Worm (Caenorhabditis elegans): ENCODE results near the gene F45E12.6.

The F45E12.6 gene

ce11 chrII:7301670-7302151 lies 12.3 kb downstream of the F45E12.6 start, which contains the start of gene cul-4 (continued):
- TF ChIP-seq sdz-12 (GFP tag; optimal IDR thresholded peaks at IDR 0.05), result no peak
- TF ChIP-seq nhr-11 (tag; optimal IDR thresholded peaks at IDR 0.05), result no peak
- no peak for TF ChIP-seq unc-62 (GFP tag; optimal IDR thresholded peaks at IDR 0.05 in 1 of 2)
- no peak for TF ChIP-seq unc-62 (tag; optimal IDR thresholded peaks at IDR 0.05)
- no peak for TF ChIP-seq ceh-32 (tag; optimal IDR thresholded peaks at IDR 0.05; ENCODE audit: poor library complexity)
- no peak for TF ChIP-seq F44E2.7 (GFP tag; IDR thresholded peaks at IDR 0.05)
- no peak for TF ChIP-seq fkh-10 (GFP tag; optimal IDR thresholded peaks at IDR 0.05)
- no peak for TF ChIP-seq ama-1 (optimal IDR thresholded peaks at IDR 0.05)
- TF ChIP-seq daf-16 (GFP tag; optimal IDR thresholded peaks at IDR 0.05), result peak in 1 of 2 experiments; percentile 5
- no peak for TF ChIP-seq daf-16 (tag; optimal IDR thresholded peaks at IDR 0.05)
- TF ChIP-seq unc-39 (tag; optimal IDR thresholded peaks at IDR 0.05), result no peak
- no peak for TF ChIP-seq Y75B8A.6 (GFP tag; IDR thresholded peaks at IDR 0.05)
- TF ChIP-seq jun-1 (tag; optimal IDR thresholded peaks at IDR 0.05), result peak; percentile 27
- peak; percentile 82 for TF ChIP-seq Y48G9A.11 (GFP tag; IDR thresholded peaks at IDR 0.05)
- TF ChIP-seq lir-3 (tag; optimal IDR thresholded peaks at IDR 0.05), result no peak
- TF ChIP-seq nhr-10 (tag; optimal IDR thresholded peaks at IDR 0.05), result no peak
- no peak for TF ChIP-seq nhr-76 (tag; optimal IDR thresholded peaks at IDR 0.05)
- no peak for TF ChIP-seq F37D6.2 (tag; optimal IDR thresholded peaks at IDR 0.05)
- TF ChIP-seq nhr-6 (tag; optimal IDR thresholded peaks at IDR 0.05), result peak; percentile 30
- TF ChIP-seq mxl-3 (GFP tag; optimal IDR thresholded peaks at IDR 0.05), result no peak
- TF ChIP-seq php-3 (GFP tag; IDR thresholded peaks at IDR 0.05), result peak; percentile 23; the same call in 1 of the 2 replicates
- no peak for TF ChIP-seq nhr-25 (tag; optimal IDR thresholded peaks at IDR 0.05; ENCODE audit: borderline replicate concordance, insufficient read depth)
- no peak for TF ChIP-seq nhr-48 (tag; optimal IDR thresholded peaks at IDR 0.05)
- TF ChIP-seq ceh-82 (tag; optimal IDR thresholded peaks at IDR 0.05), result no peak
- no peak for TF ChIP-seq ceh-20 (GFP tag; IDR thresholded peaks at IDR 0.05)
- TF ChIP-seq daf-19 (GFP tag; conservative IDR thresholded peaks at IDR 0.05), result no peak
- TF ChIP-seq ztf-11 (tag; optimal IDR thresholded peaks at IDR 0.05), result no peak
- TF ChIP-seq pqm-1 (tag; optimal IDR thresholded peaks at IDR 0.05), result no peak
- TF ChIP-seq ZK337.2 (GFP tag; IDR thresholded peaks at IDR 0.05), result no peak
- no peak for TF ChIP-seq nhr-111 (GFP tag; optimal IDR thresholded peaks at IDR 0.05)
- no peak for TF ChIP-seq lin-1 (GFP tag; IDR thresholded peaks at IDR 0.05)
- TF ChIP-seq hlh-30 (tag; optimal IDR thresholded peaks at IDR 0.05; ENCODE audit: insufficient read depth), result no peak
- TF ChIP-seq nhr-237 (tag; optimal IDR thresholded peaks at IDR 0.05), result no peak
- TF ChIP-seq spr-3 (GFP tag; optimal IDR thresholded peaks at IDR 0.05), result no peak
- peak; percentile 25 for TF ChIP-seq lin-13 (GFP tag; optimal IDR thresholded peaks at IDR 0.05)
- TF ChIP-seq arid-1 (GFP tag; conservative IDR thresholded peaks at IDR 0.05), result no peak
- no peak for TF ChIP-seq lin-29 (GFP tag; IDR thresholded peaks at IDR 0.05)
- TF ChIP-seq duxl-1 (tag; optimal IDR thresholded peaks at IDR 0.05; ENCODE audit: poor library complexity), result peak; percentile 87
- no peak for TF ChIP-seq lin-39 (tag; optimal IDR thresholded peaks at IDR 0.05)
- no peak for TF ChIP-seq skn-1 (tag; optimal IDR thresholded peaks at IDR 0.05)
- TF ChIP-seq ces-1 (GFP tag; optimal IDR thresholded peaks at IDR 0.05), result no peak
- no peak for TF ChIP-seq zip-2 (tag; optimal IDR thresholded peaks at IDR 0.05)
- TF ChIP-seq unc-130 (GFP tag; optimal IDR thresholded peaks at IDR 0.05), result peak; percentile 71
- no peak for TF ChIP-seq daf-12 (tag; optimal IDR thresholded peaks at IDR 0.05)
- no peak for TF ChIP-seq ctbp-1 (GFP tag; IDR thresholded peaks at IDR 0.05)
- no peak for TF ChIP-seq zfp-3 (GFP tag; conservative IDR thresholded peaks at IDR 0.05)
- no peak for TF ChIP-seq attf-4 (tag; optimal IDR thresholded peaks at IDR 0.05)
- no peak for TF ChIP-seq zip-11 (GFP tag; IDR thresholded peaks at IDR 0.05)
- peak; percentile 49 for TF ChIP-seq T20F7.1 (GFP tag; optimal IDR thresholded peaks at IDR 0.05)
- no peak for TF ChIP-seq snpc-4 (tag; optimal IDR thresholded peaks at IDR 0.05)
- TF ChIP-seq nhr-102 (tag; optimal IDR thresholded peaks at IDR 0.05), result no peak
- TF ChIP-seq mxl-2 (GFP tag; conservative IDR thresholded peaks at IDR 0.05), result no peak
- no peak for TF ChIP-seq cey-2 (tag; optimal IDR thresholded peaks at IDR 0.05; ENCODE audit: borderline replicate concordance, insufficient read depth)

Data from whole organism, L4 larva.